Worm (Caenorhabditis elegans): ENCODE measurements around the gene gldi-7.

DNA sequence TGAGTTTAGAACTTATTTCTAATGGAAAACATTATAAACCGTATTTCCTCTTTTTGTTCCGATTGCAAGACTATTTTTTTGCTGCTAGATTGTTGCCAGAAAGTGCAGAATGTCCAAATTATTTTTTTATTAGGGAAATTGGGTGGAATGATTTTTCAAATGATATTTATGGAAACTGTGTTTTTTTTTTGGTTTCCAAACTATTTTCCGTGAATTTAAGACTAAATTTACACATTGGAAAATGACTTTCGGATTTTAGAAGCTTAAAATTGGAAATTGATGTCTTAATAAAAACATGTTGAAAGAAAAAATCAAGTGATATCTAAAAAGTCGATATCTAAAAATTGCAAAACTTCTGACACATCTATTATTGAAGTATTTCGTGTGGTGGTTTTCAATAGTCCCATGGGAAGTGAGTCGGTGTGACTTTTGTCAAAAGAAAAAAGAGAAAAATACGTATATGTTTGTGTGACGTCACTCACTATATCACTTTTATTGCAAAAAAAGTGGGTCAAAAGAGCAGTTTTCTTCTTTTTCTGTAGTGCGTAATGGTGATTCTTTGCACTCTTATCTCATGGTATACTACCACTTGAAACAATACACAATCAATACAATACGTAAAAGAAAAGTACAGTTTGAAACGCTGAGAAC lies 26.8 kb downstream of the gldi-7 start:
- no peak for TF ChIP-seq hlh-13 (GFP tag; optimal IDR thresholded peaks at IDR 0.05)
- TF ChIP-seq ets-4 (tag; optimal IDR thresholded peaks at IDR 0.05): no peak
- no peak for TF ChIP-seq pha-4 (tag; optimal IDR thresholded peaks at IDR 0.05)
- no peak for TF ChIP-seq pat-9 (tag; optimal IDR thresholded peaks at IDR 0.05)
